Fruit fly (Drosophila melanogaster) whole organism, embryonic: Measurements from ENCODE around the gene Obp99b.
A peak's percentile ranks its signal among the peaks of the same experiment; 100 is the strongest.

Experiments used
- Aef1 ChIP-seq: fragments of 200-800 bp; sonication (Bioruptor generic); IDR thresholded peaks from 3 replicates; pipeline ENCODE4 v1.3.6; 2022; ENCODE audit warnings: missing biosample characterization, missing genetic modification characterization
- CG10321 ChIP-seq: fragments of 200-800 bp; sonication (Bioruptor generic); IDR thresholded peaks from 2 replicates; pipeline ENCODE4 v1.3.6; 2022; ENCODE audit warnings: missing biosample characterization, missing genetic modification characterization
- CG10366 ChIP-seq: fragments of 200-800 bp; sonication (Bioruptor generic); IDR thresholded peaks from 2 replicates; pipeline ENCODE4 v1.3.6; 2022; ENCODE audit warnings: missing biosample characterization, missing genetic modification characterization
- CG12236 ChIP-seq: fragments of 200-800 bp; sonication (Bioruptor generic); optimal IDR thresholded peaks from 2 replicates; lab custom pipeline; 2016; ENCODE audit warnings: missing biosample characterization, missing genetic modification characterization
- CG12744 ChIP-seq: fragments of 200-800 bp; sonication (Bioruptor generic); optimal IDR thresholded peaks from 2 replicates; lab custom pipeline; 2016; ENCODE audit warnings: missing biosample characterization, missing genetic modification characterization
- CG14860 ChIP-seq: fragments of 200-800 bp; sonication (Bioruptor generic); IDR thresholded peaks from 3 replicates; pipeline ENCODE4 v1.3.6; 2022; ENCODE audit warnings: missing biosample characterization, missing genetic modification characterization; ENCODE audit not compliant: partially characterized antibody
- CG15011 ChIP-seq: fragments of 200-800 bp; sonication (Bioruptor generic); optimal IDR thresholded peaks from 3 replicates; lab custom pipeline; 2018; ENCODE audit warnings: missing biosample characterization, mild to moderate bottlenecking, missing genetic modification characterization
- CG2678 ChIP-seq: fragments of 200-800 bp; sonication (Bioruptor generic); optimal IDR thresholded peaks from 3 replicates; lab custom pipeline; 2019; ENCODE audit warnings: missing biosample characterization, mild to moderate bottlenecking, missing genetic modification characterization, moderate library complexity
- CG2875 ChIP-seq: fragments of 200-800 bp; sonication (Bioruptor generic); optimal IDR thresholded peaks from 2 replicates; lab custom pipeline; 2017; ENCODE audit warnings: missing biosample characterization, mild to moderate bottlenecking, missing genetic modification characterization, missing genetic modification reagents
- CG32772 ChIP-seq: fragments of 200-800 bp; sonication (Bioruptor generic); IDR thresholded peaks from 2 replicates; pipeline ENCODE4 v1.3.6; 2022; ENCODE audit warnings: missing biosample characterization, missing genetic modification characterization
- CG33557 ChIP-seq: fragments of 200-800 bp; sonication (Bioruptor generic); optimal IDR thresholded peaks from 2 replicates; lab custom pipeline; 2019; ENCODE audit warnings: missing biosample characterization, mild to moderate bottlenecking, missing genetic modification characterization, moderate library complexity
- CG34224 ChIP-seq: fragments of 200-800 bp; sonication (Bioruptor generic); IDR thresholded peaks from 3 replicates; pipeline ENCODE4 v1.3.6; 2022; ENCODE audit warnings: missing biosample characterization, missing genetic modification characterization; ENCODE audit not compliant: partially characterized antibody
- CG6689 ChIP-seq: fragments of 200-800 bp; sonication (Bioruptor generic); IDR thresholded peaks from 2 replicates; pipeline ENCODE4 v1.3.6; 2022; ENCODE audit warnings: missing biosample characterization, missing genetic modification characterization
- CG6813 ChIP-seq: fragments of 200-800 bp; sonication (Bioruptor generic); optimal IDR thresholded peaks from 2 replicates; lab custom pipeline; 2017; ENCODE audit warnings: missing biosample characterization, missing genetic modification characterization, mild to moderate bottlenecking, moderate library complexity, missing genetic modification reagents
- CG6854 ChIP-seq: fragments of 200-800 bp; sonication (Bioruptor generic); optimal IDR thresholded peaks from 3 replicates; lab custom pipeline; 2017; ENCODE audit warnings: missing biosample characterization, mild to moderate bottlenecking, missing genetic modification characterization
- CG7271 ChIP-seq: fragments of 200-800 bp; sonication (Bioruptor generic); optimal IDR thresholded peaks from 2 replicates; lab custom pipeline; 2018; ENCODE audit warnings: missing biosample characterization, mild to moderate bottlenecking, missing genetic modification characterization, moderate library complexity
- CG7839 ChIP-seq: fragments of 200-800 bp; sonication (Bioruptor generic); optimal IDR thresholded peaks from 3 replicates; lab custom pipeline; 2018; ENCODE audit warnings: missing biosample characterization, mild to moderate bottlenecking, missing genetic modification characterization, moderate library complexity
- CG7928 ChIP-seq: fragments of 200-800 bp; sonication (Bioruptor generic); optimal IDR thresholded peaks from 2 replicates; lab custom pipeline; 2017; ENCODE audit warnings: missing biosample characterization, mild to moderate bottlenecking, missing genetic modification characterization
- CG7987 ChIP-seq: fragments of 200-800 bp; sonication (Bioruptor generic); optimal IDR thresholded peaks from 2 replicates; lab custom pipeline; 2018; ENCODE audit warnings: missing biosample characterization, mild to moderate bottlenecking, missing genetic modification characterization, moderate library complexity
- CTCF ChIP-seq: fragments of 200-800 bp; sonication (Bioruptor generic); optimal IDR thresholded peaks from 2 replicates; lab custom pipeline; 2017; ENCODE audit warnings: missing biosample characterization, mild to moderate bottlenecking, missing genetic modification characterization, moderate library complexity
- Camta ChIP-seq: fragments of 200-800 bp; sonication (Bioruptor generic); optimal IDR thresholded peaks from 2 replicates; lab custom pipeline; 2016; ENCODE audit warnings: missing biosample characterization, missing genetic modification characterization
- Chrac-16 ChIP-seq: fragments of 200-800 bp; sonication (Bioruptor generic); optimal IDR thresholded peaks from 3 replicates; lab custom pipeline; 2016; ENCODE audit warnings: missing biosample characterization, missing genetic modification characterization
- D ChIP-seq, 2 experiments: fragments of 200-800 bp in 1 of 2; fragments of >200 bp in 1 of 2; sonication (Bioruptor generic) in 1 of 2; optimal IDR thresholded peaks; 2 replicates in 1 of 2; 3 replicates in 1 of 2; lab custom pipeline; 2017; ENCODE audit warnings: mild to moderate bottlenecking in 1 of 2, missing biosample characterization in 1 of 2, missing genetic modification characterization in 1 of 2, missing genetic modification reagents in 1 of 2
- Dfd ChIP-seq, 2 experiments: fragments of >200 bp; optimal IDR thresholded peaks; 2 replicates each; lab custom pipeline; 2017; ENCODE audit warnings: missing biosample characterization in 2 of 2, missing genetic modification characterization in 2 of 2
- Doc2 ChIP-seq: fragments of 200-800 bp; sonication (Bioruptor generic); IDR thresholded peaks from 2 replicates; pipeline ENCODE4 v1.3.6; 2022; ENCODE audit warnings: missing biosample characterization, missing genetic modification characterization
- E2f1 ChIP-seq: fragments of 200-800 bp; sonication (Bioruptor generic); IDR thresholded peaks from 2 replicates; pipeline ENCODE4 v1.3.6; 2022; ENCODE audit warnings: missing biosample characterization, missing genetic modification characterization
- Ets97D ChIP-seq: fragments of 200-800 bp; sonication (Bioruptor generic); optimal IDR thresholded peaks from 3 replicates; lab custom pipeline; 2016; ENCODE audit warnings: missing biosample characterization, missing genetic modification characterization
- HLH4C ChIP-seq: fragments of 200-800 bp; sonication (Bioruptor generic); IDR thresholded peaks from 3 replicates; pipeline ENCODE4 v1.3.6; 2022; ENCODE audit warnings: missing biosample characterization, missing genetic modification characterization; ENCODE audit not compliant: partially characterized antibody
- Lpt ChIP-seq: fragments of >200 bp; optimal IDR thresholded peaks from 2 replicates; lab custom pipeline; 2018; ENCODE audit warnings: missing biosample characterization, missing genetic modification characterization
- Med ChIP-seq: fragments of 200-800 bp; sonication (Bioruptor generic); peaks from one replicate; lab custom pipeline; 2016; ENCODE audit warnings: missing biosample characterization, missing genetic modification characterization, mild to moderate bottlenecking, inconsistent platforms, moderate library complexity
- Mes4 ChIP-seq: fragments of 200-800 bp; sonication (Bioruptor generic); optimal IDR thresholded peaks from 2 replicates; lab custom pipeline; 2016; ENCODE audit warnings: missing biosample characterization, missing genetic modification characterization
- Mrtf ChIP-seq: fragments of 200-800 bp; sonication (Bioruptor generic); IDR thresholded peaks from 3 replicates; pipeline ENCODE4 v1.3.6; 2022; ENCODE audit warnings: missing biosample characterization, missing genetic modification characterization
- Myb ChIP-seq: fragments of 200-800 bp; sonication (Bioruptor generic); optimal IDR thresholded peaks from 2 replicates; lab custom pipeline; 2016; ENCODE audit warnings: missing biosample characterization, missing genetic modification characterization
- ase ChIP-seq: fragments of 200-800 bp; sonication (Bioruptor generic); IDR thresholded peaks from 3 replicates; pipeline ENCODE4 v1.3.6; 2022; ENCODE audit warnings: missing biosample characterization, missing genetic modification characterization
- bigmax ChIP-seq: fragments of 200-800 bp; sonication (Bioruptor generic); optimal IDR thresholded peaks from 2 replicates; lab custom pipeline; 2018; ENCODE audit warnings: missing biosample characterization, mild to moderate bottlenecking, missing genetic modification characterization
- exex ChIP-seq: fragments of 200-800 bp; sonication (Bioruptor generic); optimal IDR thresholded peaks from 4 replicates; lab custom pipeline; 2018; ENCODE audit warnings: missing biosample characterization, mild to moderate bottlenecking, missing genetic modification characterization, moderate library complexity
- gcm2 ChIP-seq: fragments of 200-800 bp; sonication (Bioruptor generic); optimal IDR thresholded peaks from 2 replicates; lab custom pipeline; 2016; ENCODE audit warnings: missing biosample characterization, missing genetic modification characterization
- gsb-n ChIP-seq: fragments of 200-800 bp; sonication (Bioruptor generic); optimal IDR thresholded peaks from 3 replicates; lab custom pipeline; 2018; ENCODE audit warnings: missing biosample characterization, mild to moderate bottlenecking, missing genetic modification characterization
- kah ChIP-seq: fragments of 200-800 bp; sonication (Bioruptor generic); optimal IDR thresholded peaks from 2 replicates; lab custom pipeline; 2018; ENCODE audit warnings: missing biosample characterization, mild to moderate bottlenecking, missing genetic modification characterization
- lmd ChIP-seq: fragments of 200-800 bp; sonication (Bioruptor generic); IDR thresholded peaks from 2 replicates; pipeline ENCODE4 v1.3.6; 2022; ENCODE audit warnings: missing biosample characterization, missing genetic modification characterization
- luna ChIP-seq: fragments of 200-800 bp; sonication (Bioruptor generic); optimal IDR thresholded peaks from 2 replicates; lab custom pipeline; 2016; ENCODE audit warnings: missing biosample characterization, missing genetic modification characterization
- nerfin-2 ChIP-seq: fragments of 200-800 bp; sonication (Bioruptor generic); IDR thresholded peaks from 2 replicates; pipeline ENCODE4 v1.3.6; 2022; ENCODE audit warnings: missing biosample characterization, missing genetic modification characterization; ENCODE audit not compliant: partially characterized antibody
- nom ChIP-seq: fragments of 200-800 bp; sonication (Bioruptor generic); optimal IDR thresholded peaks from 2 replicates; lab custom pipeline; 2017; ENCODE audit warnings: missing biosample characterization, missing genetic modification characterization, mild to moderate bottlenecking, moderate library complexity, missing genetic modification reagents
- pros ChIP-seq: fragments of 200-800 bp; sonication (Bioruptor generic); optimal IDR thresholded peaks from 3 replicates; lab custom pipeline; 2019; ENCODE audit warnings: missing biosample characterization, mild to moderate bottlenecking, missing genetic modification characterization, moderate library complexity
- salm ChIP-seq: fragments of 200-800 bp; sonication (Bioruptor generic); optimal IDR thresholded peaks from 2 replicates; lab custom pipeline; 2018; ENCODE audit warnings: missing biosample characterization, mild to moderate bottlenecking, missing genetic modification characterization
- scrt ChIP-seq: fragments of 200-800 bp; sonication (Bioruptor generic); optimal IDR thresholded peaks from 2 replicates; lab custom pipeline; 2018; ENCODE audit warnings: missing biosample characterization, mild to moderate bottlenecking, missing genetic modification characterization, moderate library complexity
- sens-2 ChIP-seq: fragments of 200-800 bp; sonication (Bioruptor generic); IDR thresholded peaks from 2 replicates; pipeline ENCODE4 v1.3.6; 2022; ENCODE audit warnings: missing biosample characterization, missing genetic modification characterization
- seq ChIP-seq: fragments of 200-800 bp; sonication (Bioruptor generic); IDR thresholded peaks from 2 replicates; pipeline ENCODE4 v1.3.6; 2022; ENCODE audit warnings: missing biosample characterization, missing genetic modification characterization
- tll ChIP-seq, 2 experiments: fragments of 200-800 bp in 1 of 2; fragments of >200 bp in 1 of 2; sonication (Bioruptor generic) in 1 of 2; optimal IDR thresholded peaks; 2 replicates each; lab custom pipeline; 2017 to 2019; ENCODE audit warnings: missing biosample characterization in 2 of 2, missing genetic modification characterization in 2 of 2, mild to moderate bottlenecking in 1 of 2, moderate library complexity in 1 of 2

The Obp99b gene

DNA sequence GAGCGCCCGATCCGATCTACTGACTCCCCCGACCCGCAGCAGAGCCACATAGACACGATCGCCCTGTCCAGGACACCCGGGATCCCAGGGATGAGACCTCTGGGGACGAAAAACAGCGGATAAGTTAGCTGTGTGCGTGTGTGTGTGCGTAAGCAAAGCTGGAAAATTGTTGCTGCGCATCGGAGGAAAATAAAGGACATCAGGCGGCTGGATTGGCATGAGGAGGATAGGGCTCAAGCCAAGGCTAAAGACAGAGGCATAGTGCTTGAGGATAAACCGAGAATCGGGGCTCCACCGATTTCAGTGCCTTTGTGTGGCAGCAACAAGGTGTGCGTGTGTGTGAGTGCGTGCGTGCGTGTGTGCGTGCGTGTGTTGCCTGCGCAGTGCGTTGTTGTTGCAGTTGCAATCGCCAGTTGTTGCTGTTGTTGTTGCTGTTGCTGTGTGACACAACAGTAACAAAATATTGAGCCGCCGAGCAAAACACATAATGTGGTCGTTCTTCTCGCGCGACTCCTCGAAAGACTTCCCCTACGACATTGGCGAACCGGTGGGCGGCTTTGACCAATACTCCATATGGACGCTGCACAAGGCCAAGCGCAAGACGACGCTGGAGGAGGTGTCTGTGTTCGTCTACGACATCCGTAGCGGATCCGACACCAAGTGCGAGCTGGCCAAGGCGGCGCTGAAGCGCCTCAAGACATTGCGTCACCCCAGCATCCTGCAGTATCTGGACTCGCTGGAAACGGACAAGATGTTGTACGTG is 32.8 kb upstream of the Obp99b start (continued):
- TF ChIP-seq CG15011 (GFP tag; lab: Kevin White, UChicago): no peak
- TF ChIP-seq CG12744 (GFP tag; lab: Kevin White, UChicago): no peak
- TF ChIP-seq CG2678 (tag; lab: Kevin White, UChicago): no peak
- TF ChIP-seq Mes4 (GFP tag; lab: Kevin White, UChicago): no peak
- no peak for TF ChIP-seq bigmax (GFP tag; lab: Kevin White, UChicago)
- TF ChIP-seq CG7839: no peak
- TF ChIP-seq luna (GFP tag; lab: Kevin White, UChicago): no peak
- no peak for TF ChIP-seq CG2875
- TF ChIP-seq Ets97D (GFP tag; lab: Kevin White, UChicago): no peak
- no peak for TF ChIP-seq gcm2
- TF ChIP-seq gsb-n (tag; lab: Kevin White, UChicago): no peak
- TF ChIP-seq Mrtf (GFP tag; lab: Robert Waterston, UW): no peak
- no peak for TF ChIP-seq E2f1 (GFP tag; lab: Robert Waterston, UW)
- TF ChIP-seq pros (GFP tag; lab: Kevin White, UChicago): no peak
- no peak for TF ChIP-seq seq (GFP tag; lab: Robert Waterston, UW)
- TF ChIP-seq D (optimal IDR thresholded peaks at IDR 0.05; lab: Kevin White, UChicago): peak; percentile 6
- TF ChIP-seq D (GFP tag; optimal IDR thresholded peaks at IDR 0.05; lab: Kevin White, UChicago): no peak
- TF ChIP-seq salm (tag; lab: Kevin White, UChicago): no peak
- TF ChIP-seq nerfin-2 (GFP tag; lab: Robert Waterston, UW): 0 out of 2 replicates have a peak, but pooled peaks have one; percentile 34
- TF ChIP-seq Doc2 (GFP tag; lab: Robert Waterston, UW): no peak
- no peak for TF ChIP-seq CTCF (GFP tag; lab: Kevin White, UChicago)
- no peak for TF ChIP-seq ase
- TF ChIP-seq CG33557: no peak
- no peak for TF ChIP-seq CG7987 (GFP tag; lab: Kevin White, UChicago)
- TF ChIP-seq CG7928: no peak
- TF ChIP-seq CG34224: no peak
- TF ChIP-seq CG12236 (GFP tag; lab: Kevin White, UChicago): no peak
- no peak for TF ChIP-seq tll (GFP tag; optimal IDR thresholded peaks at IDR 0.05; lab: Kevin White, UChicago)
- no peak for TF ChIP-seq nom (GFP tag; lab: Kevin White, UChicago)
- no peak for TF ChIP-seq kah
- no peak for TF ChIP-seq Chrac-16 (GFP tag; lab: Kevin White, UChicago)
- no peak for TF ChIP-seq Lpt
- TF ChIP-seq CG10366 (GFP tag; lab: Robert Waterston, UW): 0 out of 2 replicates have a peak, but pooled peaks have one; percentile 2
- TF ChIP-seq CG6854: no peak
- TF ChIP-seq CG6689: no peak
- TF ChIP-seq CG10321 (GFP tag; lab: Robert Waterston, UW): no peak
- TF ChIP-seq CG14860 (GFP tag; lab: Robert Waterston, UW): 0 out of 3 replicates have a peak, but pooled peaks have one; percentile 5
- peak; percentile 16; the same call in 1 of the 3 replicates for TF ChIP-seq Aef1
- TF ChIP-seq exex: no peak
- TF ChIP-seq Med (GFP tag; lab: Kevin White, UChicago): peak; percentile 40
- no peak for TF ChIP-seq sens-2 (GFP tag; lab: Robert Waterston, UW)
- TF ChIP-seq CG7271 (tag; lab: Kevin White, UChicago): no peak
- TF ChIP-seq Camta (GFP tag; lab: Kevin White, UChicago): no peak
- TF ChIP-seq Myb (GFP tag; lab: Kevin White, UChicago): no peak
- peak in 1 of 2 experiments; percentile 24 for TF ChIP-seq Dfd (GFP tag; optimal IDR thresholded peaks at IDR 0.05; lab: Kevin White, UChicago)
- TF ChIP-seq CG32772 (GFP tag; lab: Robert Waterston, UW): no peak
- TF ChIP-seq CG6813: no peak
- no peak for TF ChIP-seq lmd
- TF ChIP-seq scrt (GFP tag; lab: Kevin White, UChicago): peak; percentile 18
- 0 out of 3 replicates have a peak, but pooled peaks have one; percentile 3 for TF ChIP-seq HLH4C (GFP tag; lab: Robert Waterston, UW)
